Worm (Caenorhabditis elegans): Measurements from ENCODE around the gene ZK470.4.

- no peak for TF ChIP-seq mab-5 (tag; optimal IDR thresholded peaks at IDR 0.05)
- no peak for TF ChIP-seq ztf-11 (tag; optimal IDR thresholded peaks at IDR 0.05)
- no peak for TF ChIP-seq nhr-12 (tag; optimal IDR thresholded peaks at IDR 0.05)
- no peak for TF ChIP-seq mls-2 (tag; optimal IDR thresholded peaks at IDR 0.05)
- no peak for TF ChIP-seq blmp-1 (tag; optimal IDR thresholded peaks at IDR 0.05)
- TF ChIP-seq ces-1 (GFP tag; optimal IDR thresholded peaks at IDR 0.05), result no peak
- no peak for TF ChIP-seq ham-2 (GFP tag; optimal IDR thresholded peaks at IDR 0.05)
- no peak for TF ChIP-seq zip-8 (tag; optimal IDR thresholded peaks at IDR 0.05)
- no peak for TF ChIP-seq lsy-2 (tag; optimal IDR thresholded peaks at IDR 0.05)
- no peak for TF ChIP-seq mep-1 (tag; optimal IDR thresholded peaks at IDR 0.05)
- no peak for TF ChIP-seq lin-13 (tag; optimal IDR thresholded peaks at IDR 0.05)
- no peak for TF ChIP-seq unc-62 (GFP tag; optimal IDR thresholded peaks at IDR 0.05)
- TF ChIP-seq nhr-28 (tag; optimal IDR thresholded peaks at IDR 0.05), result no peak
These were observed 15.2 kb upstream of the ZK470.4 start for ce11 chrX:4154784-4155183.

Measured in whole organism, mixed stage, embryonic.